Worm (Caenorhabditis elegans) whole organism, mixed stage, embryonic: Measurements from ENCODE around the gene lin-1.

Experiments used
- cnd-1 ChIP-seq: fragments of 200-800 bp; sonication (Bioruptor generic); optimal IDR thresholded peaks from 2 replicates; lab custom pipeline; 2018; ENCODE audit warnings: mild to moderate bottlenecking, missing genetic modification characterization, missing compliant biosample characterization
- lin-32 ChIP-seq: fragments of 200-800 bp; sonication (Bioruptor generic); optimal IDR thresholded peaks from 2 replicates; lab custom pipeline; 2018; ENCODE audit warnings: mild to moderate bottlenecking, missing genetic modification characterization, missing compliant biosample characterization
- nhr-237 ChIP-seq: fragments of 150-350 bp; optimal IDR thresholded peaks from 2 replicates; lab custom pipeline; 2014; ENCODE audit warnings: missing biosample characterization, missing genetic modification characterization
- ztf-11 ChIP-seq: fragments of 150-350 bp; optimal IDR thresholded peaks from 2 replicates; lab custom pipeline; 2014; ENCODE audit warnings: missing biosample characterization, missing genetic modification characterization

DNA sequence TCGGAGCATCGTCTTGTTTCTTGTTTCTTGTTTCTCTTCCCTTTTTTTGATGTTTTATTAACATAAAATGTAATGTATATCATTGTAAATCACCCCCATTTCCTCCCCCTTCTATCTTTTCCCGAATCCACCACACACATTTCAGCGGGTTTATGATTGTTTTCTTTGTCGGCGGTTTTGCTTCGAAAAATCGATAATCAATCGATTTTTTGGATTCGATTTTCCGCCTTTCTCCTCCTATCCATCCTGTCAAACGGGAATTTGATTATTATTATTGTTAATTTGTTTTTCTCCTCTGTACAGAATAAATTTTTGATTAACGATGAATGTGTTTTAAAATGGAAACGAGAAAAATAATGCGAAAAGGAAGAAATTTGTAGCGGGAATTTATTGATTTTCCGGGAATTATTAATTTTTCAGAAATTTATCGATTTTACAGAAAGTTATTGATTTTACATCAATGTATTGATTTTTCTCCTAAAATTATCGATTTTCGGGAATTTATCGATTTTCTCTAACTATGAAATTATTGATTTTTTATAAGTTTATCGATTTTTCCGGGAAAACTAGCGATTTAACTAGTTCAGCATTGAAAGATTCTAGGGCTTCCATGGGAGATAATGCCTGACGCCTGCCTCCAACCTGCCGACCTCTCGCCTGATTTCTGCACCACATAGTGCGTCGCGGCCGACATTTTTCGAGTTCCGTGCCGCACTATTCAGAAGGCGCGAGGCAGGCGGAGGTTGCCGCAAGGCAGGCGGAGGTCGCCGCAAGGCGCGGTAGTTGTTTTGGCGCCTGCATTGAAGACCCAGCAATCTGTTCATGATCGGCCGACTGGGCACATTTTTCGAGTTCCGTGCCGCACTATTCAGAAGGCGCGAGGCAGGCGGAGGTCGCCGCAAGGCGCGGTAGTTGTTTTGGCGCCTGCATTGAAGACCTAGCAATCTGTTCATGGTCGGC lies 63.2 kb downstream of the lin-1 start:
- TF ChIP-seq nhr-237 (no peak), cnd-1 (tag; lab: Kevin White, UChicago) (no peak), ztf-11 (tag; lab: Kevin White, UChicago) (no peak), lin-32 (GFP tag; lab: Kevin White, UChicago) (no peak)
